Worm (Caenorhabditis elegans): ENCODE results near the gene C46C2.5.

ce11 chrIV:9165027-9165426 lies 27.4 kb downstream of the C46C2.5 start, which contains the start of gene pcp-2:
- TF ChIP-seq ama-1 (optimal IDR thresholded peaks at IDR 0.05) (no peak), ets-7 (tag; optimal IDR thresholded peaks at IDR 0.05) (no peak), aly-1 (tag; optimal IDR thresholded peaks at IDR 0.05) (no peak), scrt-1 (GFP tag; IDR thresholded peaks at IDR 0.05) (no peak), ceh-13 (GFP tag; optimal IDR thresholded peaks at IDR 0.05) (no peak), pes-1 (GFP tag; IDR thresholded peaks at IDR 0.05) (no peak), hnd-1 (tag; optimal IDR thresholded peaks at IDR 0.05) (no peak), flt-1 (GFP tag; IDR thresholded peaks at IDR 0.05) (no peak), sea-1 (GFP tag; conservative IDR thresholded peaks at IDR 0.05) (no peak), B0310.2 (tag; optimal IDR thresholded peaks at IDR 0.05) (no peak), tra-4 (tag; optimal IDR thresholded peaks at IDR 0.05) (no peak)
